Worm (Caenorhabditis elegans): ENCODE data around the gene srxa-16.

- TF ChIP-seq sptf-1 (tag; optimal IDR thresholded peaks at IDR 0.05) (no peak), blmp-1 (tag; optimal IDR thresholded peaks at IDR 0.05) (no peak)
These were observed 4.5 kb upstream of the srxa-16 start, which contains the start of gene str-103 for ce11 chrV:16118601-16119000.

All from whole organism, mixed stage, embryonic.